Worm (Caenorhabditis elegans): ENCODE results near the gene F22E5.12.
"Not testable (repeated sequence)": the region's sequence is repeated elsewhere in the genome, so short reads cannot be mapped to it uniquely, and the experiment has no call there.

- TF ChIP-seq flt-1 (GFP tag; IDR thresholded peaks at IDR 0.05); klf-2 (GFP tag; conservative IDR thresholded peaks at IDR 0.05); T22C8.4 (GFP tag; IDR thresholded peaks at IDR 0.05): not testable (repeated sequence)
These were observed 34.4 kb downstream of the F22E5.12 start, which contains the start of gene D2062.13 for ce11 chrII:2612278-2612677.
